Worm (Caenorhabditis elegans) whole organism, L4 larva: ENCODE measurements around the gene F14F9.3.

Experiments used
- D1046.2 ChIP-seq: fragments of 200-800 bp; sonication (Bioruptor generic); IDR thresholded peaks from 2 replicates; pipeline ENCODE4 v1.3.6; 2022; ENCODE audit warnings: missing genetic modification characterization, missing compliant biosample characterization
- R02D3.7 ChIP-seq: fragments of 150-350 bp; sonication (generic microtip); optimal IDR thresholded peaks from 3 replicates; lab custom pipeline; 2014; ENCODE audit warnings: missing biosample characterization, missing genetic modification characterization
- T20F7.1 ChIP-seq: fragments of 200-800 bp; sonication (Bioruptor generic); optimal IDR thresholded peaks from 2 replicates; lab custom pipeline; 2018; ENCODE audit warnings: mild to moderate bottlenecking, missing genetic modification characterization, missing compliant biosample characterization
- ZK337.2 ChIP-seq: fragments of 200-800 bp; sonication (Bioruptor generic); IDR thresholded peaks from 2 replicates; pipeline ENCODE4 v1.3.6; 2022; ENCODE audit warnings: missing genetic modification reagents, missing genetic modification characterization, missing compliant biosample characterization
- aly-2 ChIP-seq: sonication (generic microtip); optimal IDR thresholded peaks from 2 replicates; lab custom pipeline; 2018; ENCODE audit warnings: missing biosample characterization, missing genetic modification characterization
- attf-4 ChIP-seq: sonication (generic microtip); optimal IDR thresholded peaks from 3 replicates; lab custom pipeline; 2017; ENCODE audit warnings: missing biosample characterization, missing genetic modification characterization
- ces-1 ChIP-seq: fragments of 150-350 bp; sonication (generic microtip); optimal IDR thresholded peaks from 4 replicates; lab custom pipeline; 2014; ENCODE audit warnings: missing biosample characterization, missing genetic modification reagents, missing genetic modification characterization
- cey-2 ChIP-seq: sonication (generic microtip); optimal IDR thresholded peaks from 3 replicates; lab custom pipeline; 2017; ENCODE audit warnings: missing genetic modification characterization, mild to moderate bottlenecking, missing compliant biosample characterization, antibody characterized with exemption, borderline replicate concordance; ENCODE audit not compliant: insufficient read depth
- ctbp-1 ChIP-seq: fragments of 200-800 bp; sonication (Bioruptor generic); IDR thresholded peaks from 2 replicates; pipeline ENCODE4 v1.3.6; 2022; ENCODE audit warnings: missing genetic modification reagents, missing genetic modification characterization, missing compliant biosample characterization
- daf-16 ChIP-seq, 3 experiments: sonication (generic microtip); optimal IDR thresholded peaks; 2 replicates each; lab custom pipeline; 2016 to 2017; ENCODE audit warnings: missing genetic modification characterization in 3 of 3, missing genetic modification reagents in 3 of 3, mild to moderate bottlenecking in 2 of 3, missing compliant biosample characterization in 2 of 3, missing biosample characterization in 1 of 3, moderate library complexity in 1 of 3
- dmd-6 ChIP-seq: fragments of 200-800 bp; sonication (Bioruptor generic); IDR thresholded peaks from 2 replicates; pipeline ENCODE4 v1.3.6; 2022; ENCODE audit warnings: missing genetic modification reagents, missing genetic modification characterization, missing compliant biosample characterization
- dmd-9 ChIP-seq: fragments of 200-800 bp; sonication (Bioruptor generic); IDR thresholded peaks from 2 replicates; pipeline ENCODE4 v1.3.6; 2022; ENCODE audit warnings: missing genetic modification reagents, missing genetic modification characterization, missing compliant biosample characterization
- dve-1 ChIP-seq: sonication (generic microtip); optimal IDR thresholded peaks from 2 replicates; lab custom pipeline; 2017; ENCODE audit warnings: antibody characterized with exemption, mild to moderate bottlenecking, missing genetic modification characterization, missing compliant biosample characterization; ENCODE audit not compliant: insufficient read depth
- fkh-10 ChIP-seq: fragments of 150-350 bp; optimal IDR thresholded peaks from 2 replicates; lab custom pipeline; 2014; ENCODE audit warnings: missing biosample characterization, missing genetic modification reagents, missing genetic modification characterization
- fos-1 ChIP-seq: fragments of 150-350 bp; optimal IDR thresholded peaks from 2 replicates; lab custom pipeline; 2014; ENCODE audit warnings: missing biosample characterization, missing genetic modification characterization
- hlh-30 ChIP-seq: sonication (generic microtip); optimal IDR thresholded peaks from 2 replicates; lab custom pipeline; 2017; ENCODE audit warnings: antibody characterized with exemption, mild to moderate bottlenecking, missing genetic modification characterization, missing compliant biosample characterization; ENCODE audit not compliant: insufficient read depth
- hmg-1.1 ChIP-seq: fragments of 200-800 bp; sonication (Bioruptor generic); IDR thresholded peaks from 2 replicates; pipeline ENCODE4 v1.3.6; 2022; ENCODE audit warnings: missing genetic modification reagents, missing genetic modification characterization, missing compliant biosample characterization
- lim-7 ChIP-seq: fragments of 200-800 bp; sonication (Bioruptor generic); IDR thresholded peaks from 2 replicates; pipeline ENCODE4 v1.3.6; 2022; ENCODE audit warnings: missing genetic modification characterization, missing compliant biosample characterization
- lin-13 ChIP-seq: fragments of 150-350 bp; optimal IDR thresholded peaks from 2 replicates; lab custom pipeline; 2014; ENCODE audit warnings: missing biosample characterization, missing genetic modification reagents, missing genetic modification characterization
- lin-39 ChIP-seq: fragments of 150-350 bp; optimal IDR thresholded peaks from 2 replicates; lab custom pipeline; 2014; ENCODE audit warnings: missing biosample characterization, missing genetic modification reagents, missing genetic modification characterization
- lsy-2 ChIP-seq, 2 experiments: fragments of 150-350 bp in 1 of 2; sonication (generic microtip) in 1 of 2; optimal IDR thresholded peaks; 2 replicates each; lab custom pipeline; 2014 to 2017; ENCODE audit warnings: missing biosample characterization in 2 of 2, missing genetic modification characterization in 2 of 2
- madf-9 ChIP-seq: fragments of 200-800 bp; sonication (Bioruptor generic); conservative IDR thresholded peaks from 2 replicates; pipeline ENCODE4 v1.3.6; 2022; ENCODE audit warnings: missing genetic modification reagents, missing genetic modification characterization, missing compliant biosample characterization
- mdl-1 ChIP-seq, 2 experiments: fragments of 150-350 bp in 1 of 2; sonication (generic microtip) in 1 of 2; optimal IDR thresholded peaks; 2 replicates each; lab custom pipeline; 2014 to 2017; ENCODE audit warnings: missing biosample characterization in 2 of 2, missing genetic modification characterization in 2 of 2
- mdt-29 ChIP-seq: fragments of 200-800 bp; sonication (Bioruptor generic); IDR thresholded peaks from 2 replicates; pipeline ENCODE4 v1.3.6; 2022; ENCODE audit warnings: missing genetic modification reagents, missing genetic modification characterization, missing compliant biosample characterization
- mep-1 ChIP-seq: fragments of 150-350 bp; sonication (generic microtip); optimal IDR thresholded peaks from 3 replicates; lab custom pipeline; 2014; ENCODE audit warnings: missing biosample characterization, missing genetic modification characterization
- nhr-102 ChIP-seq: sonication (generic microtip); optimal IDR thresholded peaks from 2 replicates; lab custom pipeline; 2016; ENCODE audit warnings: mild to moderate bottlenecking, missing genetic modification characterization, moderate library complexity, missing compliant biosample characterization
- nhr-111 ChIP-seq: fragments of 200-800 bp; sonication (Bioruptor generic); optimal IDR thresholded peaks from 2 replicates; lab custom pipeline; 2018; ENCODE audit warnings: mild to moderate bottlenecking, missing genetic modification characterization, missing compliant biosample characterization
- nhr-41 ChIP-seq: fragments of 200-800 bp; sonication (Bioruptor generic); IDR thresholded peaks from 2 replicates; pipeline ENCODE4 v1.3.6; 2022; ENCODE audit warnings: missing genetic modification reagents, missing genetic modification characterization, missing compliant biosample characterization
- nhr-48 ChIP-seq: sonication (generic microtip); optimal IDR thresholded peaks from 2 replicates; lab custom pipeline; 2016; ENCODE audit warnings: mild to moderate bottlenecking, missing genetic modification characterization, missing compliant biosample characterization
- pqm-1 ChIP-seq: sonication (generic microtip); optimal IDR thresholded peaks from 2 replicates; lab custom pipeline; 2017; ENCODE audit warnings: missing biosample characterization, missing genetic modification characterization
- sdz-12 ChIP-seq: fragments of 200-800 bp; sonication (Bioruptor generic); optimal IDR thresholded peaks from 2 replicates; lab custom pipeline; 2018; ENCODE audit warnings: mild to moderate bottlenecking, missing genetic modification characterization, missing compliant biosample characterization
- snpc-1.2 ChIP-seq: fragments of 200-800 bp; sonication (Bioruptor generic); IDR thresholded peaks from 2 replicates; pipeline ENCODE4 v1.3.6; 2022; ENCODE audit warnings: missing genetic modification reagents, missing genetic modification characterization, missing compliant biosample characterization
- tag-97 ChIP-seq: fragments of 200-800 bp; sonication (Bioruptor generic); IDR thresholded peaks from 2 replicates; pipeline ENCODE4 v1.3.6; 2022; ENCODE audit warnings: missing genetic modification characterization, missing compliant biosample characterization
- unc-130 ChIP-seq: sonication (generic microtip); optimal IDR thresholded peaks from 2 replicates; lab custom pipeline; 2016; ENCODE audit warnings: missing genetic modification reagents, missing genetic modification characterization, missing compliant biosample characterization
- unc-39 ChIP-seq: sonication (generic microtip); optimal IDR thresholded peaks from 2 replicates; lab custom pipeline; 2017; ENCODE audit warnings: missing biosample characterization, missing genetic modification characterization
- unc-62 ChIP-seq, 3 experiments: fragments of 150-350 bp in 1 of 3; sonication (generic microtip); optimal IDR thresholded peaks in 2 of 3; peaks in 1 of 3; 1 replicate in 1 of 3; 2 replicates in 2 of 3; lab custom pipeline; 2014 to 2017; ENCODE audit warnings: missing biosample characterization in 3 of 3, missing genetic modification characterization in 3 of 3, missing genetic modification reagents in 3 of 3, missing genotype in 1 of 3
- ztf-11 ChIP-seq: fragments of 150-350 bp; optimal IDR thresholded peaks from 2 replicates; lab custom pipeline; 2014; ENCODE audit warnings: missing biosample characterization, missing genetic modification characterization

Gene F14F9.3

ce11 chrV:5137919-5138318, at the start of gene F14F9.3:
TSS of gene F14F9.3 (plus strand) at chrV:5138219.
- TF ChIP-seq T20F7.1 (GFP tag; lab: Kevin White, UChicago) (no peak), nhr-102 (no peak), mdl-1 (tag; optimal IDR thresholded peaks at IDR 0.05; lab: Kevin White, UChicago) (no peak), hlh-30 (tag; lab: Kevin White, UChicago) (no peak), hmg-1.1 (no peak), fos-1 (tag; lab: Kevin White, UChicago) (no peak), daf-16 (GFP tag; optimal IDR thresholded peaks at IDR 0.05; lab: Kevin White, UChicago) (no peak), daf-16 (tag; optimal IDR thresholded peaks at IDR 0.05; lab: Kevin White, UChicago) (no peak), nhr-41 (GFP tag; lab: Robert Waterston, UW) (no peak), tag-97 (no peak), aly-2 (no peak), D1046.2 (GFP tag; lab: Robert Waterston, UW) (no peak), sdz-12 (GFP tag; lab: Kevin White, UChicago) (no peak), R02D3.7 (tag; lab: Kevin White, UChicago) (no peak), madf-9 (GFP tag; lab: Robert Waterston, UW) (no peak), dve-1 (no peak)
- TF ChIP-seq, all 104 proteins: peak for 0

ce11 chrV:5088311-5088710, 49.7 kb upstream of the F14F9.3 start:
- no peak for TF ChIP-seq unc-62 (GFP tag; optimal IDR thresholded peaks at IDR 0.05 in 1 of 2; lab: Kevin White, UChicago)
- TF ChIP-seq unc-62 (tag; optimal IDR thresholded peaks at IDR 0.05; lab: Kevin White, UChicago): no peak
- no peak for TF ChIP-seq lim-7 (GFP tag; lab: Robert Waterston, UW)
- TF ChIP-seq ces-1 (GFP tag; lab: Kevin White, UChicago): peak; percentile 54
- TF ChIP-seq ctbp-1 (GFP tag; lab: Robert Waterston, UW): 0 out of 2 replicates have a peak, but pooled peaks have one; percentile 34
- 0 out of 2 replicates have a peak, but pooled peaks have one; percentile 11 for TF ChIP-seq dmd-6 (GFP tag; lab: Robert Waterston, UW)
- TF ChIP-seq unc-39: no peak

ce11 chrV:5089497-5090134, 48.4 kb upstream of the F14F9.3 start, which contains the start of gene glb-32:
TSS of gene glb-32 (minus strand) at chrV:5089547.
- peak in 1 of 2 experiments; percentile 68 for TF ChIP-seq unc-62 (GFP tag; optimal IDR thresholded peaks at IDR 0.05 in 1 of 2; lab: Kevin White, UChicago)
- TF ChIP-seq unc-62 (tag; optimal IDR thresholded peaks at IDR 0.05; lab: Kevin White, UChicago): no peak
- TF ChIP-seq lsy-2 (tag; optimal IDR thresholded peaks at IDR 0.05; lab: Kevin White, UChicago): peak in 1 of 2 experiments; percentile 11
- TF ChIP-seq dmd-9: no peak
- TF ChIP-seq snpc-1.2 (GFP tag; lab: Robert Waterston, UW): no peak
- TF ChIP-seq unc-130 (GFP tag; lab: Kevin White, UChicago): no peak
- TF ChIP-seq mep-1 (tag; lab: Kevin White, UChicago): no peak
- TF ChIP-seq ZK337.2 (GFP tag; lab: Robert Waterston, UW): no peak
- TF ChIP-seq nhr-111: no peak
- TF ChIP-seq lim-7 (GFP tag; lab: Robert Waterston, UW): no peak

ce11 chrV:5090386-5090785, 47.6 kb upstream of the F14F9.3 start:
- no peak for TF ChIP-seq ztf-11
- TF ChIP-seq attf-4 (tag; lab: Kevin White, UChicago): no peak
- no peak for TF ChIP-seq cey-2
- no peak for TF ChIP-seq mdt-29 (GFP tag; lab: Robert Waterston, UW)
- TF ChIP-seq dmd-9: no peak
- TF ChIP-seq fos-1 (tag; lab: Kevin White, UChicago): no peak
- no peak for TF ChIP-seq ctbp-1 (GFP tag; lab: Robert Waterston, UW)
- TF ChIP-seq pqm-1 (tag; lab: Kevin White, UChicago): no peak
- TF ChIP-seq lin-13 (GFP tag; lab: Kevin White, UChicago): no peak
- TF ChIP-seq nhr-48 (tag; lab: Kevin White, UChicago): no peak
- TF ChIP-seq lim-7 (GFP tag; lab: Robert Waterston, UW): no peak
- TF ChIP-seq unc-130 (GFP tag; lab: Kevin White, UChicago): no peak
- TF ChIP-seq tag-97: no peak
- no peak for TF ChIP-seq ces-1 (GFP tag; lab: Kevin White, UChicago)
- TF ChIP-seq fkh-10 (GFP tag; lab: Kevin White, UChicago): no peak
- no peak for TF ChIP-seq lin-39 (tag; lab: Kevin White, UChicago)
- TF ChIP-seq nhr-41 (GFP tag; lab: Robert Waterston, UW): no peak
- TF ChIP-seq, all 104 proteins: peak for 0
